Fruit fly (Drosophila melanogaster): ENCODE measurements around the gene CG15695.

The CG15695 gene

DNA sequence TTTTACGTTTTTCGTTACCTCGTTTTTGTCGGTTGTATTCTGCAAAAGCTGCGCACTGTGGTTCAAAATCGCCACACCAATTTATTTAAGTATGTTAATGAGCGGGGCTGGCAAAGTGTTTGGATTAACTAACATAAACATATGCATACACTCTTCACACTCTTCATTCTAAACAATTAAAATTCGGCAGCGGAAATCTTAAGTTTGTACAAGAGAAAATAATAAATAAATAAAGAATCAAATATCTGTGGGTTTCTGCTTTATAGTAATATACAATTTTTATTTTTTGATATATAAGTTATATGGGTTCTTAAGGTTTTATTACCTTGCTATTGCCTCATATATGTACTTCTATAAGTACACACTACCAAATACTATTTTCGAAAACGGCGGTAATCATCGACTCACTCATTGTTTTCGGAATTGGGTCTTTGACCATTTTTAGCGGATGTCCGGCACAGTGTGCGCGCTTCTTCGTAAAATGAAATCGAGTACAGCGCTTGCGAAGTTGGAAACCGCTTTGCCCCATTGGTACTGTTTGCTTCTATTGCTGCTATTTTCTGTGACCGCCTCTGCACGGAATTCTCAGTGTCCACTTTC lies 5.6 kb upstream of the CG15695 start (continued):
- peak; percentile 35 for TF ChIP-seq Med (GFP tag)
- peak; percentile 11; the same call in 1 of the 2 replicates for TF ChIP-seq CG14441 (GFP tag; IDR thresholded peaks at IDR 0.05)
- no peak for TF ChIP-seq ind (GFP tag; optimal IDR thresholded peaks at IDR 0.05)
- no peak for TF ChIP-seq sob (GFP tag; IDR thresholded peaks at IDR 0.05)
- no peak for TF ChIP-seq Drgx (GFP tag; IDR thresholded peaks at IDR 0.05)
- TF ChIP-seq CG34422 (GFP tag; IDR thresholded peaks at IDR 0.05) = no peak
- TF ChIP-seq CG14965 (GFP tag; optimal IDR thresholded peaks at IDR 0.05; ENCODE audit: borderline replicate concordance) = no peak
- TF ChIP-seq CG18262 (tag; optimal IDR thresholded peaks at IDR 0.05) = peak; percentile 11
- no peak for TF ChIP-seq gfzf (GFP tag; optimal IDR thresholded peaks at IDR 0.05)
- TF ChIP-seq CG17385 (GFP tag; optimal IDR thresholded peaks at IDR 0.05) = peak; percentile 7
- no peak for TF ChIP-seq luna (GFP tag; optimal IDR thresholded peaks at IDR 0.05)
- peak; percentile 58 for TF ChIP-seq gem (tag; optimal IDR thresholded peaks at IDR 0.05)
- no peak for TF ChIP-seq sens (GFP tag)
- peak; percentile 47 for TF ChIP-seq CG2678 (tag; optimal IDR thresholded peaks at IDR 0.05)
- peak; percentile 38 for TF ChIP-seq Oli (tag; optimal IDR thresholded peaks at IDR 0.05)
- no peak for TF ChIP-seq Hsf (GFP tag; optimal IDR thresholded peaks at IDR 0.05)
- peak; percentile 48 for TF ChIP-seq row (GFP tag; IDR thresholded peaks at IDR 0.05)
- no peak for TF ChIP-seq hkb (optimal IDR thresholded peaks at IDR 0.05)
- no peak for TF ChIP-seq hkb (GFP tag; IDR thresholded peaks at IDR 0.05)
- TF ChIP-seq CG1832 (GFP tag; optimal IDR thresholded peaks at IDR 0.05) = no peak
- peak; percentile 11 for TF ChIP-seq CG13775 (GFP tag; optimal IDR thresholded peaks at IDR 0.05)
- TF ChIP-seq croc (GFP tag; conservative IDR thresholded peaks at IDR 0.05) = no peak
- TF ChIP-seq CG12659 (GFP tag; optimal IDR thresholded peaks at IDR 0.05) = peak; percentile 21
- no peak for TF ChIP-seq fd102C (GFP tag; optimal IDR thresholded peaks at IDR 0.05)
- no peak for TF ChIP-seq E2f1 (GFP tag; IDR thresholded peaks at IDR 0.05)
- TF ChIP-seq CG4730 (GFP tag; IDR thresholded peaks at IDR 0.05) = 0 out of 2 replicates have a peak, but pooled peaks have one; percentile 5
- no peak for TF ChIP-seq CG2875 (GFP tag; optimal IDR thresholded peaks at IDR 0.05)
- peak; percentile 33 for TF ChIP-seq CoRest (tag; optimal IDR thresholded peaks at IDR 0.05)
- peak; percentile 7 for TF ChIP-seq Hmr (GFP tag; optimal IDR thresholded peaks at IDR 0.05)
- TF ChIP-seq Fer1 (GFP tag; optimal IDR thresholded peaks at IDR 0.05) = peak; percentile 1
- TF ChIP-seq ranshi (GFP tag; IDR thresholded peaks at IDR 0.05) = 0 out of 2 replicates have a peak, but pooled peaks have one; percentile 8
- peak; percentile 18 for TF ChIP-seq CG13424 (tag; optimal IDR thresholded peaks at IDR 0.05)
- peak; percentile 1 for TF ChIP-seq CG1233 (GFP tag; optimal IDR thresholded peaks at IDR 0.05)
- TF ChIP-seq CG16815 (GFP tag; optimal IDR thresholded peaks at IDR 0.05) = peak; percentile 10
- peak; percentile 5 for TF ChIP-seq bcd (GFP tag; optimal IDR thresholded peaks at IDR 0.05)
- 0 out of 2 replicates have a peak, but pooled peaks have one; percentile 5 for TF ChIP-seq Rfx (GFP tag; IDR thresholded peaks at IDR 0.05)
- TF ChIP-seq PHDP (tag; optimal IDR thresholded peaks at IDR 0.05) = peak; percentile 15
- TF ChIP-seq HHEX (GFP tag; optimal IDR thresholded peaks at IDR 0.05) = peak; percentile 22
- no peak for TF ChIP-seq zen (tag; optimal IDR thresholded peaks at IDR 0.05)
- TF ChIP-seq Hr78 (GFP tag; optimal IDR thresholded peaks at IDR 0.05) = no peak
- no peak for TF ChIP-seq CG12942 (GFP tag; optimal IDR thresholded peaks at IDR 0.05)
- TF ChIP-seq CG7839 (tag; optimal IDR thresholded peaks at IDR 0.05) = peak; percentile 30
- no peak for TF ChIP-seq chif (GFP tag; optimal IDR thresholded peaks at IDR 0.05)
- TF ChIP-seq NfI (GFP tag; optimal IDR thresholded peaks at IDR 0.05) = peak; percentile 24
- TF ChIP-seq az2 (GFP tag; optimal IDR thresholded peaks at IDR 0.05) = peak; percentile 11
- TF ChIP-seq CG10209 (GFP tag; optimal IDR thresholded peaks at IDR 0.05) = peak; percentile 21
- 0 out of 2 replicates have a peak, but pooled peaks have one; percentile 24 for TF ChIP-seq CG31441 (GFP tag; IDR thresholded peaks at IDR 0.05)
- TF ChIP-seq tin (GFP tag; optimal IDR thresholded peaks at IDR 0.05) = no peak
- peak; percentile 50 for TF ChIP-seq grau (tag; optimal IDR thresholded peaks at IDR 0.05)
- TF ChIP-seq so (GFP tag; IDR thresholded peaks at IDR 0.05) = no peak
